Fruit fly (Drosophila melanogaster): Measurements from ENCODE around the gene Hibch.

Gene Hibch

DNA sequence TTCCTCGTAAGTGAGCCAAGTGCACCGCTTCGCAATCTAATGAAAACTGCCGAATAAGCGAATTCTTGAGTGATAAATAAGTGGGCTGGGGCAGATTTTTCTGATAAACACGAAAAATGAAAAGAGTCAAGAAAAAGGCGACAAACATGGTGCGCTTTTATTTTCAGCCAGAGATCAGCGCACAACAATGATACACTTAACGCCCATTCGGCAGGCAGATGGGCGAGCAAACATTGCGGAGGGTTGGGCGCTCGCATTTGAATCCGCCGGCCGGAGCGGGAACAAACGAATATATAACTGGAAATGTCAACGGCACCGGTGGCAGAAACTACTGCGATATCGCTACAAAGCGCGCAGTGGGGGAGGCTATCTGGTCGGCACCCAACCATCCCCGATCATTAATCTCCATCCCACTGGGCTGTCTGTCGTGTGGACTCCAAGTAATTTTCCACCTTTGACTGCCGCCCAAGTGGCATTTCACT lies 50.0 kb downstream of the Hibch start, which contains the start of gene CG6125 (continued):
- TF ChIP-seq btn (GFP tag; optimal IDR thresholded peaks at IDR 0.05) (no peak), gce (GFP tag; IDR thresholded peaks at IDR 0.05) (no peak), CG13775 (GFP tag; optimal IDR thresholded peaks at IDR 0.05) (no peak), zfh1 (GFP tag; IDR thresholded peaks at IDR 0.05) (0 out of 3 replicates have a peak, but pooled peaks have one; percentile 33), org-1 (GFP tag; optimal IDR thresholded peaks at IDR 0.05) (no peak), CG7556 (GFP tag; optimal IDR thresholded peaks at IDR 0.05) (no peak), sd (tag; optimal IDR thresholded peaks at IDR 0.05) (no peak), ham (GFP tag; IDR thresholded peaks at IDR 0.05) (no peak), C15 (GFP tag; IDR thresholded peaks at IDR 0.05) (no peak), CG10959 (GFP tag; IDR thresholded peaks at IDR 0.05) (0 out of 2 replicates have a peak, but pooled peaks have one; percentile 40), dm (GFP tag; optimal IDR thresholded peaks at IDR 0.05) (no peak), CG8290 (GFP tag; optimal IDR thresholded peaks at IDR 0.05) (no peak), CG8290 (tag; optimal IDR thresholded peaks at IDR 0.05) (no peak), Hand (GFP tag; optimal IDR thresholded peaks at IDR 0.05) (no peak), CG3281 (GFP tag; optimal IDR thresholded peaks at IDR 0.05) (peak; percentile 21), Bteb2 (GFP tag; optimal IDR thresholded peaks at IDR 0.05) (no peak), Doc3 (GFP tag; IDR thresholded peaks at IDR 0.05; ENCODE audit: partially characterized antibody) (0 out of 3 replicates have a peak, but pooled peaks have one; percentile 19), tgo (GFP tag; IDR thresholded peaks at IDR 0.05) (no peak), emc (GFP tag; optimal IDR thresholded peaks at IDR 0.05) (no peak), H15 (GFP tag; IDR thresholded peaks at IDR 0.05) (0 out of 3 replicates have a peak, but pooled peaks have one; percentile 31), CG11456 (GFP tag; IDR thresholded peaks at IDR 0.05) (no peak), ac (GFP tag; optimal IDR thresholded peaks at IDR 0.05) (no peak), sim (GFP tag; IDR thresholded peaks at IDR 0.05) (no peak), Max (GFP tag; optimal IDR thresholded peaks at IDR 0.05) (no peak), CG13296 (GFP tag; optimal IDR thresholded peaks at IDR 0.05) (no peak), pan (optimal IDR thresholded peaks at IDR 0.05) (no peak), pan (GFP tag; optimal IDR thresholded peaks at IDR 0.05 in 1 of 2, IDR thresholded peaks at IDR 0.05 in 1 of 2) (no peak), Sox102F (GFP tag; optimal IDR thresholded peaks at IDR 0.05) (no peak), CG10543 (GFP tag; optimal IDR thresholded peaks at IDR 0.05) (peak; percentile 2), tna (GFP tag; IDR thresholded peaks at IDR 0.05; ENCODE audit: partially characterized antibody) (0 out of 2 replicates have a peak, but pooled peaks have one; percentile 45), eyg (GFP tag; optimal IDR thresholded peaks at IDR 0.05) (no peak), HmgD (GFP tag; optimal IDR thresholded peaks at IDR 0.05) (peak; percentile 12), CG17829 (tag; optimal IDR thresholded peaks at IDR 0.05) (no peak), sima (GFP tag; optimal IDR thresholded peaks at IDR 0.05) (no peak), CG12942 (GFP tag; optimal IDR thresholded peaks at IDR 0.05) (no peak), Aef1 (GFP tag; IDR thresholded peaks at IDR 0.05) (no peak; the same call in 2 of the 3 replicates), ara (GFP tag; IDR thresholded peaks at IDR 0.05) (no peak), Sox100B (GFP tag; optimal IDR thresholded peaks at IDR 0.05) (no peak), Hmr (GFP tag; optimal IDR thresholded peaks at IDR 0.05) (no peak), Mad (GFP tag; optimal IDR thresholded peaks at IDR 0.05) (no peak), CG11398 (GFP tag; optimal IDR thresholded peaks at IDR 0.05) (no peak), z (GFP tag; IDR thresholded peaks at IDR 0.05) (no peak), CG11696 (GFP tag; IDR thresholded peaks at IDR 0.05) (no peak), Mrtf (GFP tag; IDR thresholded peaks at IDR 0.05) (no peak), CG11695 (GFP tag; IDR thresholded peaks at IDR 0.05) (no peak), CG6791 (GFP tag; IDR thresholded peaks at IDR 0.05; ENCODE audit: partially characterized antibody) (peak; percentile 14; the same call in 1 of the 3 replicates), TFAM (GFP tag; optimal IDR thresholded peaks at IDR 0.05) (no peak), HLH54F (GFP tag; optimal IDR thresholded peaks at IDR 0.05) (no peak), Rfx (GFP tag; IDR thresholded peaks at IDR 0.05) (no peak), Jarid2 (GFP tag; optimal IDR thresholded peaks at IDR 0.05) (peak; percentile 16)
